Fruit fly (Drosophila melanogaster) whole organism, embryonic: ENCODE results near the gene CG3632.

ENCODE experiments used
- Bdp1 ChIP-seq: fragments of 200-800 bp; sonication (Bioruptor generic); optimal IDR thresholded peaks from 3 replicates; lab custom pipeline; 2016; ENCODE audit warnings: missing biosample characterization, missing genetic modification characterization
- CG10274 ChIP-seq: fragments of 200-800 bp; sonication (Bioruptor generic); optimal IDR thresholded peaks from 3 replicates; lab custom pipeline; 2017; ENCODE audit warnings: missing biosample characterization, mild to moderate bottlenecking, missing genetic modification characterization
- CG10431 ChIP-seq: fragments of 200-800 bp; sonication (Bioruptor generic); optimal IDR thresholded peaks from 3 replicates; lab custom pipeline; 2018; ENCODE audit warnings: missing biosample characterization, mild to moderate bottlenecking, missing genetic modification characterization
- CG10462 ChIP-seq: fragments of 200-800 bp; sonication (Bioruptor generic); optimal IDR thresholded peaks from 2 replicates; lab custom pipeline; 2016; ENCODE audit warnings: missing biosample characterization, missing genetic modification characterization
- CG11085 ChIP-seq: fragments of 200-800 bp; sonication (Bioruptor generic); IDR thresholded peaks from 2 replicates; pipeline ENCODE4 v1.3.6; 2022; ENCODE audit warnings: missing biosample characterization, missing genetic modification characterization
- CG11398 ChIP-seq: fragments of 200-800 bp; sonication (Bioruptor generic); optimal IDR thresholded peaks from 2 replicates; lab custom pipeline; 2016; ENCODE audit warnings: missing biosample characterization, missing genetic modification characterization
- CG11560 ChIP-seq: fragments of 200-800 bp; sonication (Bioruptor generic); IDR thresholded peaks from 3 replicates; pipeline ENCODE4 v1.3.6; 2022; ENCODE audit warnings: missing biosample characterization, missing genetic modification characterization
- CG12219 ChIP-seq: fragments of 200-800 bp; sonication (Bioruptor generic); optimal IDR thresholded peaks from 3 replicates; lab custom pipeline; 2018; ENCODE audit warnings: missing biosample characterization, mild to moderate bottlenecking, missing genetic modification characterization
- CG1233 ChIP-seq: fragments of 200-800 bp; sonication (Bioruptor generic); optimal IDR thresholded peaks from 4 replicates; lab custom pipeline; 2018; ENCODE audit warnings: missing biosample characterization, mild to moderate bottlenecking, missing genetic modification characterization
- CG13296 ChIP-seq: fragments of 200-800 bp; sonication (Bioruptor generic); optimal IDR thresholded peaks from 3 replicates; lab custom pipeline; 2018; ENCODE audit warnings: missing biosample characterization, mild to moderate bottlenecking, missing genetic modification characterization
- CG15073 ChIP-seq: fragments of 200-800 bp; sonication (Bioruptor generic); optimal IDR thresholded peaks from 2 replicates; lab custom pipeline; 2016; ENCODE audit warnings: missing biosample characterization, missing genetic modification characterization
- CG15479 ChIP-seq: fragments of 200-800 bp; sonication (Bioruptor generic); optimal IDR thresholded peaks from 3 replicates; lab custom pipeline; 2019; ENCODE audit warnings: missing biosample characterization, mild to moderate bottlenecking, missing genetic modification characterization, moderate library complexity
- CG16863 ChIP-seq: fragments of 200-800 bp; sonication (Bioruptor generic); optimal IDR thresholded peaks from 3 replicates; lab custom pipeline; 2016; ENCODE audit warnings: missing biosample characterization, missing genetic modification characterization
- CG17612 ChIP-seq: fragments of 200-800 bp; sonication (Bioruptor generic); IDR thresholded peaks from 2 replicates; pipeline ENCODE4 v1.3.6; 2022; ENCODE audit warnings: missing biosample characterization, missing genetic modification characterization
- CG18764 ChIP-seq: fragments of 200-800 bp; sonication (Bioruptor generic); optimal IDR thresholded peaks from 3 replicates; lab custom pipeline; 2016; ENCODE audit warnings: missing biosample characterization, missing genetic modification characterization
- CG2889 ChIP-seq: fragments of 200-800 bp; sonication (Bioruptor generic); IDR thresholded peaks from 3 replicates; pipeline ENCODE4 v1.3.6; 2022; ENCODE audit warnings: missing biosample characterization, missing genetic modification characterization
- CG31365 ChIP-seq: fragments of 200-800 bp; sonication (Bioruptor generic); optimal IDR thresholded peaks from 2 replicates; lab custom pipeline; 2018; ENCODE audit warnings: missing biosample characterization, mild to moderate bottlenecking, missing genetic modification characterization
- CG34224 ChIP-seq: fragments of 200-800 bp; sonication (Bioruptor generic); IDR thresholded peaks from 3 replicates; pipeline ENCODE4 v1.3.6; 2022; ENCODE audit warnings: missing biosample characterization, missing genetic modification characterization; ENCODE audit not compliant: partially characterized antibody
- CG34376 ChIP-seq: fragments of 200-800 bp; sonication (Bioruptor generic); optimal IDR thresholded peaks from 2 replicates; lab custom pipeline; 2018; ENCODE audit warnings: missing biosample characterization, mild to moderate bottlenecking, missing genetic modification characterization
- CG43689 ChIP-seq: fragments of 200-800 bp; sonication (Bioruptor generic); IDR thresholded peaks from 2 replicates; pipeline ENCODE4 v1.3.6; 2022; ENCODE audit warnings: missing biosample characterization, missing genetic modification characterization
- CG4707 ChIP-seq: fragments of 200-800 bp; sonication (Bioruptor generic); optimal IDR thresholded peaks from 2 replicates; lab custom pipeline; 2018; ENCODE audit warnings: missing biosample characterization, mild to moderate bottlenecking, missing genetic modification characterization, moderate library complexity
- CG6254 ChIP-seq: fragments of 200-800 bp; sonication (Bioruptor generic); optimal IDR thresholded peaks from 3 replicates; lab custom pipeline; 2017; ENCODE audit warnings: mild to moderate bottlenecking, missing biosample characterization, missing genetic modification reagents, missing genetic modification characterization
- CG6813 ChIP-seq: fragments of 200-800 bp; sonication (Bioruptor generic); optimal IDR thresholded peaks from 2 replicates; lab custom pipeline; 2017; ENCODE audit warnings: missing biosample characterization, missing genetic modification characterization, mild to moderate bottlenecking, moderate library complexity, missing genetic modification reagents
- CG8478 ChIP-seq: fragments of >200 bp; optimal IDR thresholded peaks from 2 replicates; lab custom pipeline; 2018
- CG9437 ChIP-seq: fragments of 200-800 bp; sonication (Bioruptor generic); optimal IDR thresholded peaks from 2 replicates; lab custom pipeline; 2018; ENCODE audit warnings: missing biosample characterization, mild to moderate bottlenecking, missing genetic modification characterization
- CkIIα-i1 ChIP-seq: fragments of 200-800 bp; sonication (Bioruptor generic); IDR thresholded peaks from 2 replicates; pipeline ENCODE4 v1.3.6; 2022; ENCODE audit warnings: missing biosample characterization, missing genetic modification characterization
- Deaf1 ChIP-seq: fragments of 200-800 bp; optimal IDR thresholded peaks from 3 replicates; lab custom pipeline; 2019; ENCODE audit warnings: missing biosample characterization, mild to moderate bottlenecking, missing genetic modification characterization, moderate library complexity
- Dek ChIP-seq: fragments of 200-800 bp; sonication (Bioruptor generic); optimal IDR thresholded peaks from 3 replicates; lab custom pipeline; 2019; ENCODE audit warnings: missing biosample characterization, mild to moderate bottlenecking, missing genetic modification characterization, moderate library complexity
- HLHmδ ChIP-seq: fragments of 200-800 bp; sonication (Bioruptor generic); optimal IDR thresholded peaks from 2 replicates; lab custom pipeline; 2018; ENCODE audit warnings: missing biosample characterization, mild to moderate bottlenecking, missing genetic modification characterization, moderate library complexity
- HmgZ ChIP-seq: fragments of 200-800 bp; sonication (Bioruptor generic); optimal IDR thresholded peaks from 2 replicates; lab custom pipeline; 2018; ENCODE audit warnings: missing biosample characterization, mild to moderate bottlenecking, missing genetic modification characterization
- Hr3 ChIP-seq: fragments of 200-800 bp; sonication (Bioruptor generic); optimal IDR thresholded peaks from 3 replicates; lab custom pipeline; 2016; ENCODE audit warnings: missing biosample characterization, missing genetic modification characterization
- Nf-YA ChIP-seq: fragments of 200-800 bp; sonication (Bioruptor generic); IDR thresholded peaks from 2 replicates; pipeline ENCODE4 v1.3.6; 2022; ENCODE audit warnings: missing biosample characterization, missing genetic modification characterization
- Nf-YB ChIP-seq: fragments of 200-800 bp; sonication (Bioruptor generic); optimal IDR thresholded peaks from 3 replicates; lab custom pipeline; 2019; ENCODE audit warnings: missing biosample characterization, mild to moderate bottlenecking, missing genetic modification characterization, moderate library complexity
- Optix ChIP-seq: fragments of 200-800 bp; sonication (Bioruptor generic); IDR thresholded peaks from 3 replicates; pipeline ENCODE4 v1.3.6; 2022; ENCODE audit warnings: missing biosample characterization, missing genetic modification characterization
- Six4 ChIP-seq: fragments of 200-800 bp; sonication (Bioruptor generic); optimal IDR thresholded peaks from 2 replicates; lab custom pipeline; 2016; ENCODE audit warnings: missing biosample characterization, missing genetic modification characterization
- Sox102F ChIP-seq: fragments of 200-800 bp; sonication (Bioruptor generic); optimal IDR thresholded peaks from 2 replicates; lab custom pipeline; 2018; ENCODE audit warnings: missing biosample characterization, mild to moderate bottlenecking, missing genetic modification characterization, moderate library complexity
- Sry-δ ChIP-seq: fragments of 200-800 bp; sonication (Bioruptor generic); optimal IDR thresholded peaks from 2 replicates; lab custom pipeline; 2016; ENCODE audit warnings: missing biosample characterization, missing genetic modification characterization
- ac ChIP-seq: fragments of 200-800 bp; sonication (Bioruptor generic); optimal IDR thresholded peaks from 3 replicates; lab custom pipeline; 2017; ENCODE audit warnings: missing biosample characterization, mild to moderate bottlenecking, missing genetic modification characterization
- btn ChIP-seq: fragments of 200-800 bp; sonication (Bioruptor generic); optimal IDR thresholded peaks from 2 replicates; lab custom pipeline; 2016; ENCODE audit warnings: missing biosample characterization, missing genetic modification characterization
- caup ChIP-seq: fragments of 200-800 bp; sonication (Bioruptor generic); optimal IDR thresholded peaks from 3 replicates; lab custom pipeline; 2017; ENCODE audit warnings: missing biosample characterization, mild to moderate bottlenecking, missing genetic modification characterization, moderate library complexity; ENCODE audit not compliant: severe bottlenecking
- gro ChIP-seq: fragments of 200-800 bp; sonication (Bioruptor generic); optimal IDR thresholded peaks from 2 replicates; lab custom pipeline; 2016; ENCODE audit warnings: missing biosample characterization, missing genetic modification characterization
- gsb-n ChIP-seq: fragments of 200-800 bp; sonication (Bioruptor generic); optimal IDR thresholded peaks from 3 replicates; lab custom pipeline; 2018; ENCODE audit warnings: missing biosample characterization, mild to moderate bottlenecking, missing genetic modification characterization
- odd ChIP-seq: fragments of 200-800 bp; sonication (Bioruptor generic); optimal IDR thresholded peaks from 2 replicates; lab custom pipeline; 2017; ENCODE audit warnings: missing biosample characterization, mild to moderate bottlenecking, missing genetic modification characterization
- ro ChIP-seq: fragments of 200-800 bp; sonication (Bioruptor generic); IDR thresholded peaks from 2 replicates; pipeline ENCODE4 v1.3.6; 2022; ENCODE audit warnings: missing biosample characterization, missing genetic modification characterization
- salm ChIP-seq: fragments of 200-800 bp; sonication (Bioruptor generic); optimal IDR thresholded peaks from 2 replicates; lab custom pipeline; 2018; ENCODE audit warnings: missing biosample characterization, mild to moderate bottlenecking, missing genetic modification characterization
- sens ChIP-seq: fragments of 200-800 bp; sonication (Bioruptor generic); peaks from one replicate; lab custom pipeline; 2016; ENCODE audit warnings: missing biosample characterization, missing genetic modification characterization
- ssp ChIP-seq: fragments of 200-800 bp; sonication (Bioruptor generic); IDR thresholded peaks from 2 replicates; pipeline ENCODE4 v1.3.6; 2022; ENCODE audit warnings: missing biosample characterization, missing genetic modification characterization
- stc ChIP-seq: fragments of 200-800 bp; sonication (Bioruptor generic); IDR thresholded peaks from 2 replicates; pipeline ENCODE4 v1.3.6; 2022; ENCODE audit warnings: missing biosample characterization, missing genetic modification characterization
- sug ChIP-seq: fragments of 200-800 bp; optimal IDR thresholded peaks from 2 replicates; lab custom pipeline; 2019; ENCODE audit warnings: missing biosample characterization, mild to moderate bottlenecking, missing genetic modification characterization, moderate library complexity
- usp ChIP-seq: fragments of >200 bp; optimal IDR thresholded peaks from 2 replicates; lab custom pipeline; 2017; ENCODE audit warnings: missing biosample characterization, missing genetic modification characterization
- zf30C ChIP-seq: fragments of 200-800 bp; sonication (Bioruptor generic); optimal IDR thresholded peaks from 3 replicates; lab custom pipeline; 2018; ENCODE audit warnings: missing biosample characterization, mild to moderate bottlenecking, missing genetic modification characterization

The CG3632 gene

dm6 chrX:16279340-16279941, 17.0 kb upstream of the CG3632 start (continued):
- peak; percentile 85 for TF ChIP-seq Hr3 (GFP tag; lab: Kevin White, UChicago)
- peak; percentile 41 for TF ChIP-seq CG34376 (GFP tag; lab: Kevin White, UChicago)
- peak; percentile 58 for TF ChIP-seq Dek
- TF ChIP-seq CG34224 = no peak
- TF ChIP-seq CG18764 (GFP tag; lab: Kevin White, UChicago) = no peak
- peak; percentile 56; the same call in 1 of the 2 replicates for TF ChIP-seq CkIIα-i1 (GFP tag; lab: Robert Waterston, UW)
- TF ChIP-seq CG8478 (lab: Kevin White, UChicago) = no peak
- peak; percentile 61 for TF ChIP-seq CG13296
- peak; percentile 64 for TF ChIP-seq CG16863 (GFP tag; lab: Kevin White, UChicago)
- peak; percentile 86 for TF ChIP-seq CG11560 (tag; lab: Robert Waterston, UW)
- TF ChIP-seq Bdp1 = peak; percentile 31
- peak; percentile 68 for TF ChIP-seq CG12219 (GFP tag; lab: Kevin White, UChicago)
- TF ChIP-seq CG17612 (GFP tag; lab: Robert Waterston, UW) = peak; percentile 85
- TF ChIP-seq CG43689 (GFP tag; lab: Robert Waterston, UW) = peak; percentile 70
- peak; percentile 99 for TF ChIP-seq sens (GFP tag; lab: Kevin White, UChicago)
- peak; percentile 43 for TF ChIP-seq Deaf1 (tag; lab: Kevin White, UChicago)
- peak; percentile 5 for TF ChIP-seq Nf-YB (GFP tag; lab: Kevin White, UChicago)
- peak; percentile 88 for TF ChIP-seq Optix (GFP tag; lab: Robert Waterston, UW)
- peak; percentile 85 for TF ChIP-seq ssp (GFP tag; lab: Robert Waterston, UW)
- TF ChIP-seq CG9437 (GFP tag; lab: Kevin White, UChicago) = peak; percentile 51
- no peak for TF ChIP-seq CG15479 (GFP tag; lab: Kevin White, UChicago)
- TF ChIP-seq stc (GFP tag; lab: Robert Waterston, UW) = peak; percentile 81
- TF ChIP-seq CG10431 (GFP tag; lab: Kevin White, UChicago) = no peak
- peak; percentile 21 for TF ChIP-seq gro (GFP tag; lab: Kevin White, UChicago)
- TF ChIP-seq zf30C (GFP tag; lab: Kevin White, UChicago) = no peak
- peak; percentile 37 for TF ChIP-seq gsb-n (tag; lab: Kevin White, UChicago)
- TF ChIP-seq btn = peak; percentile 58
- TF ChIP-seq Six4 = peak; percentile 58
- no peak for TF ChIP-seq CG15073 (GFP tag; lab: Kevin White, UChicago)
- peak; percentile 10 for TF ChIP-seq CG31365 (tag; lab: Kevin White, UChicago)
- TF ChIP-seq CG11398 (GFP tag; lab: Kevin White, UChicago) = peak; percentile 41
- TF ChIP-seq CG2889 (GFP tag; lab: Robert Waterston, UW) = peak; percentile 66; the same call in 2 of the 3 replicates
- no peak for TF ChIP-seq HLHmδ (GFP tag; lab: Kevin White, UChicago)
- TF ChIP-seq sug (tag; lab: Kevin White, UChicago) = peak; percentile 73
- TF ChIP-seq CG10462 (GFP tag; lab: Kevin White, UChicago) = peak; percentile 68
- peak; percentile 35 for TF ChIP-seq Sry-δ (GFP tag; lab: Kevin White, UChicago)
- TF ChIP-seq ac (GFP tag; lab: Kevin White, UChicago) = no peak
- peak; percentile 37 for TF ChIP-seq CG4707 (GFP tag; lab: Kevin White, UChicago)
- peak; percentile 46 for TF ChIP-seq CG6813
- peak; percentile 43 for TF ChIP-seq CG6254 (GFP tag; lab: Kevin White, UChicago)
- TF ChIP-seq HmgZ (tag; lab: Kevin White, UChicago) = peak; percentile 27
- TF ChIP-seq Nf-YA (GFP tag; lab: Robert Waterston, UW) = peak; percentile 79
- TF ChIP-seq caup (GFP tag; lab: Kevin White, UChicago) = peak; percentile 70
- peak; percentile 50 for TF ChIP-seq salm
- no peak for TF ChIP-seq usp (GFP tag; lab: Kevin White, UChicago)
- TF ChIP-seq ro (GFP tag; lab: Robert Waterston, UW) = peak; percentile 77
- peak; percentile 79 for TF ChIP-seq Sox102F
- peak; percentile 64 for TF ChIP-seq CG10274 (GFP tag; lab: Kevin White, UChicago)
- peak; percentile 92 for TF ChIP-seq CG1233 (GFP tag; lab: Kevin White, UChicago)
- no peak for TF ChIP-seq odd (GFP tag; lab: Kevin White, UChicago)
- peak; percentile 85 for TF ChIP-seq CG11085 (GFP tag; lab: Robert Waterston, UW)
